Worm (Caenorhabditis elegans): ENCODE results near the gene K09C8.9.

- TF ChIP-seq snpc-4 (tag; optimal IDR thresholded peaks at IDR 0.05) (no peak), nhr-47 (tag; optimal IDR thresholded peaks at IDR 0.05) (no peak), nhr-85 (tag) (no peak), grh-1 (GFP tag; IDR thresholded peaks at IDR 0.05) (no peak), xbp-1 (tag; optimal IDR thresholded peaks at IDR 0.05) (no peak), tbx-2 (tag; optimal IDR thresholded peaks at IDR 0.05) (no peak), ama-1 (optimal IDR thresholded peaks at IDR 0.05) (no peak), lsy-2 (tag; optimal IDR thresholded peaks at IDR 0.05) (no peak)
Observed at ce11 chrX:10982051-10982450, 14.5 kb upstream of the K09C8.9 start, which contains the start of gene ver-4.

Data from whole organism, L1 larva.